Fruit fly (Drosophila melanogaster): Measurements from ENCODE around the gene CG11672.

DNA sequence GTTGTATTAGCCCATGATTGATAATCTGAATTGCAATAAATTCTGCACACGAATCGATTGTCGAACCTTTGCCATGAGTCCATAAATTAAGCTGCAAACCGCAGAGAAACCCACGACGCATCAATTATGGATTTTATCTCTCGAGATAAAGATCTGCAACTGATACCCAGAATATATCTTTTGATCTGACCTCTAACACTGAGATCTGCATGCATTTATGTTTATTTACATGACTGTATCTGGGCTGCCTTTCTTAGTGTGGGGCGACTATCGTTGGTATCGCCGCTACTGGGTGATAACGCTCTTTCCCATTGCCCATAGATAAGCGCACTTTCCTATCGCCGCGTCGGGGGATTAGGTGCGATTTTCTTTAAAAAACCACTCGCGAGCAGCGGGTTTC is 26.8 kb upstream of the CG11672 start, which contains the start of gene Ctr1B:
- no peak for TF ChIP-seq CG14711 (tag; optimal IDR thresholded peaks at IDR 0.05)
- no peak for TF ChIP-seq cic (GFP tag; optimal IDR thresholded peaks at IDR 0.05)
- no peak for TF ChIP-seq kay (GFP tag; ENCODE audit: borderline replicate concordance)

Data from whole organism, adult.